Fruit fly (Drosophila melanogaster): ENCODE data around the gene CG1529.

CG1529 gene

dm6 chrX:21044831-21045447, 13.2 kb upstream of the CG1529 start, which contains the start of gene Cbs (continued):
- TF ChIP-seq Poxn (GFP tag; IDR thresholded peaks at IDR 0.05) = peak; percentile 43; the same call in 1 of the 2 replicates
- peak; percentile 26 for TF ChIP-seq CG8281 (tag; optimal IDR thresholded peaks at IDR 0.05)
- TF ChIP-seq CG31365 (tag; optimal IDR thresholded peaks at IDR 0.05) = no peak
- TF ChIP-seq CG2875 (GFP tag; optimal IDR thresholded peaks at IDR 0.05) = peak; percentile 19
- 0 out of 2 replicates have a peak, but pooled peaks have one; percentile 52 for TF ChIP-seq sim (GFP tag; IDR thresholded peaks at IDR 0.05)
- no peak for TF ChIP-seq cad (GFP tag; optimal IDR thresholded peaks at IDR 0.05)
- TF ChIP-seq Sin3A (optimal IDR thresholded peaks at IDR 0.05) = no peak
- 0 out of 3 replicates have a peak, but pooled peaks have one; percentile 56 for TF ChIP-seq H15 (GFP tag; IDR thresholded peaks at IDR 0.05)
- TF ChIP-seq scrt (GFP tag; optimal IDR thresholded peaks at IDR 0.05) = peak; percentile 51
- TF ChIP-seq sisA (GFP tag; IDR thresholded peaks at IDR 0.05) = peak; percentile 67
- peak; percentile 50; the same call in 1 of the 3 replicates for TF ChIP-seq Aef1 (GFP tag; IDR thresholded peaks at IDR 0.05)
- peak; percentile 25 for TF ChIP-seq CG33557 (GFP tag; optimal IDR thresholded peaks at IDR 0.05)
- TF ChIP-seq tx (GFP tag; optimal IDR thresholded peaks at IDR 0.05) = no peak
- TF ChIP-seq Adf1 (GFP tag; IDR thresholded peaks at IDR 0.05) = peak; percentile 96
- TF ChIP-seq CG30020 (tag; optimal IDR thresholded peaks at IDR 0.05) = peak; percentile 43
- no peak for TF ChIP-seq Dll (GFP tag; IDR thresholded peaks at IDR 0.05; ENCODE audit: partially characterized antibody)
- TF ChIP-seq CG12104 (GFP tag; optimal IDR thresholded peaks at IDR 0.05) = peak; percentile 60
- no peak for TF ChIP-seq Mad (GFP tag; optimal IDR thresholded peaks at IDR 0.05)
- peak; percentile 49 for TF ChIP-seq CG14710 (tag; optimal IDR thresholded peaks at IDR 0.05)
- no peak for TF ChIP-seq Atf3 (GFP tag; optimal IDR thresholded peaks at IDR 0.05)
- peak; percentile 29; the same call in 1 of the 3 replicates for TF ChIP-seq CG11093 (GFP tag; IDR thresholded peaks at IDR 0.05)
- no peak for TF ChIP-seq pan (optimal IDR thresholded peaks at IDR 0.05)
- peak in 1 of 2 experiments; percentile 81 for TF ChIP-seq pan (GFP tag; optimal IDR thresholded peaks at IDR 0.05 in 1 of 2, IDR thresholded peaks at IDR 0.05 in 1 of 2)
- peak in 1 of 2 experiments; percentile 14 for TF ChIP-seq chif (GFP tag; optimal IDR thresholded peaks at IDR 0.05)
- no peak for TF ChIP-seq CG11398 (GFP tag; optimal IDR thresholded peaks at IDR 0.05)
- no peak for TF ChIP-seq pum (GFP tag; optimal IDR thresholded peaks at IDR 0.05)
- TF ChIP-seq CG43689 (GFP tag; IDR thresholded peaks at IDR 0.05) = no peak
- no peak for TF ChIP-seq CG8290 (GFP tag; optimal IDR thresholded peaks at IDR 0.05)
- TF ChIP-seq CG8290 (tag; optimal IDR thresholded peaks at IDR 0.05) = peak in 1 of 2 experiments; percentile 76
- TF ChIP-seq Ssrp (tag; optimal IDR thresholded peaks at IDR 0.05) = peak; percentile 52
- TF ChIP-seq Six4 (GFP tag; optimal IDR thresholded peaks at IDR 0.05) = peak; percentile 53
- TF ChIP-seq onecut (GFP tag; IDR thresholded peaks at IDR 0.05) = peak; percentile 8
- peak; percentile 86 for TF ChIP-seq Rfx (GFP tag; IDR thresholded peaks at IDR 0.05)
- peak; percentile 76 for TF ChIP-seq CG9437 (GFP tag; optimal IDR thresholded peaks at IDR 0.05)
- TF ChIP-seq Mes4 (GFP tag; optimal IDR thresholded peaks at IDR 0.05) = no peak
- no peak for TF ChIP-seq CG6854 (GFP tag; optimal IDR thresholded peaks at IDR 0.05)
- TF ChIP-seq Xbp1 (GFP tag; optimal IDR thresholded peaks at IDR 0.05) = peak; percentile 69
- peak; percentile 49 for TF ChIP-seq CG2712 (tag; optimal IDR thresholded peaks at IDR 0.05)
- peak; percentile 52 for TF ChIP-seq CG15601 (tag; optimal IDR thresholded peaks at IDR 0.05)
- TF ChIP-seq CG11560 (tag; IDR thresholded peaks at IDR 0.05) = no peak
- peak; percentile 66; the same call in 1 of the 3 replicates for TF ChIP-seq zfh1 (GFP tag; IDR thresholded peaks at IDR 0.05)
- no peak for TF ChIP-seq slp2 (GFP tag; optimal IDR thresholded peaks at IDR 0.05)
- no peak for TF ChIP-seq CG1792 (GFP tag; optimal IDR thresholded peaks at IDR 0.05)
- TF ChIP-seq CG18619 (GFP tag; optimal IDR thresholded peaks at IDR 0.05) = peak; percentile 80
- TF ChIP-seq CG11456 (GFP tag; IDR thresholded peaks at IDR 0.05) = peak; percentile 76; the same call in 2 of the 3 replicates
- TF ChIP-seq Scr (GFP tag; IDR thresholded peaks at IDR 0.05; ENCODE audit: partially characterized antibody) = no peak
- peak; percentile 30 for TF ChIP-seq cato (GFP tag; optimal IDR thresholded peaks at IDR 0.05; ENCODE audit: borderline replicate concordance)
- TF ChIP-seq sens-2 (GFP tag; IDR thresholded peaks at IDR 0.05) = 0 out of 2 replicates have a peak, but pooled peaks have one; percentile 12
- TF ChIP-seq CG11723 (GFP tag; optimal IDR thresholded peaks at IDR 0.05) = peak; percentile 35
- TF ChIP-seq CG8089 (GFP tag; optimal IDR thresholded peaks at IDR 0.05) = no peak
- TF ChIP-seq CG7357 (GFP tag; IDR thresholded peaks at IDR 0.05) = peak; percentile 61; the same call in 2 of the 3 replicates

All from whole organism, embryonic.